Worm (Caenorhabditis elegans): ENCODE results near the gene tdo-2.
A peak's percentile ranks its signal among the peaks of the same experiment; 100 is the strongest.

The tdo-2 gene

ce11 chrIII:5875418-5875702 is 44.4 kb downstream of the tdo-2 start:
- TF ChIP-seq ztf-26 (tag; optimal IDR thresholded peaks at IDR 0.05) = peak; percentile 4
- TF ChIP-seq F37B4.10 (GFP tag; IDR thresholded peaks at IDR 0.05) = no peak
- TF ChIP-seq zfh-2 (GFP tag; conservative IDR thresholded peaks at IDR 0.05) = peak; percentile 61; the same call in 1 of the 2 replicates
- TF ChIP-seq Y53G8AR.9 (GFP tag; conservative IDR thresholded peaks at IDR 0.05) = 0 out of 2 replicates have a peak, but pooled peaks have one; percentile 24
- TF ChIP-seq ztf-28 (GFP tag; IDR thresholded peaks at IDR 0.05) = 0 out of 2 replicates have a peak, but pooled peaks have one; percentile 41
- 0 out of 2 replicates have a peak, but pooled peaks have one; percentile 38 for TF ChIP-seq hsf-1 (GFP tag; IDR thresholded peaks at IDR 0.05)
- TF ChIP-seq F22D6.2 (tag; optimal IDR thresholded peaks at IDR 0.05) = no peak
- no peak for TF ChIP-seq tbx-9 (tag; optimal IDR thresholded peaks at IDR 0.05; ENCODE audit: borderline replicate concordance)
- peak; percentile 21; the same call in 1 of the 2 replicates for TF ChIP-seq dox-1 (GFP tag; IDR thresholded peaks at IDR 0.05)
- TF ChIP-seq lag-1 (GFP tag; IDR thresholded peaks at IDR 0.05) = no peak

ce11 chrIII:5874664-5875417 is 44.9 kb downstream of the tdo-2 start:
- TF ChIP-seq egl-18 (GFP tag; IDR thresholded peaks at IDR 0.05) = no peak
- no peak for TF ChIP-seq attf-3 (GFP tag; conservative IDR thresholded peaks at IDR 0.05)
- TF ChIP-seq athp-1 (tag; optimal IDR thresholded peaks at IDR 0.05) = no peak
- TF ChIP-seq ama-1 (optimal IDR thresholded peaks at IDR 0.05) = peak; percentile 51
- TF ChIP-seq ama-1 (GFP tag; optimal IDR thresholded peaks at IDR 0.05) = no peak
- TF ChIP-seq pbrm-1 (GFP tag; IDR thresholded peaks at IDR 0.05) = 0 out of 2 replicates have a peak, but pooled peaks have one; percentile 4
- 0 out of 2 replicates have a peak, but pooled peaks have one; percentile 10 for TF ChIP-seq ekl-4 (GFP tag; IDR thresholded peaks at IDR 0.05)
- TF ChIP-seq zfh-2 (GFP tag; conservative IDR thresholded peaks at IDR 0.05) = peak; percentile 54; the same call in 1 of the 2 replicates
- TF ChIP-seq egrh-3 (GFP tag; IDR thresholded peaks at IDR 0.05) = peak; percentile 28; the same call in 1 of the 2 replicates
- no peak for TF ChIP-seq Y53G8AR.9 (GFP tag; conservative IDR thresholded peaks at IDR 0.05)

ce11 chrIII:5874263-5874662 is 45.5 kb downstream of the tdo-2 start:
- TF ChIP-seq lin-26 (GFP tag; IDR thresholded peaks at IDR 0.05) (peak; percentile 73; the same call in 1 of the 2 replicates), efl-1 (GFP tag; optimal IDR thresholded peaks at IDR 0.05) (no peak), ama-1 (optimal IDR thresholded peaks at IDR 0.05) (peak; percentile 89), ama-1 (GFP tag; optimal IDR thresholded peaks at IDR 0.05) (peak in 1 of 2 experiments; percentile 3), atf-7 (tag; optimal IDR thresholded peaks at IDR 0.05) (peak; percentile 37), nhr-27 (tag; optimal IDR thresholded peaks at IDR 0.05) (no peak), pbrm-1 (GFP tag; IDR thresholded peaks at IDR 0.05) (peak; percentile 16; the same call in 1 of the 2 replicates), tlf-1 (GFP tag; optimal IDR thresholded peaks at IDR 0.05) (peak; percentile 41), somi-1 (GFP tag; optimal IDR thresholded peaks at IDR 0.05) (peak; percentile 57), Y53G8AR.9 (GFP tag; conservative IDR thresholded peaks at IDR 0.05) (peak; percentile 74), sdz-38 (tag; optimal IDR thresholded peaks at IDR 0.05) (peak; percentile 12), madf-6 (GFP tag; IDR thresholded peaks at IDR 0.05) (peak; percentile 11; the same call in 1 of the 2 replicates), ZK185.1 (tag; optimal IDR thresholded peaks at IDR 0.05; ENCODE audit: poor library complexity, severe bottlenecking) (peak; percentile 42), let-526 (GFP tag; IDR thresholded peaks at IDR 0.05) (no peak), cebp-1 (GFP tag; IDR thresholded peaks at IDR 0.05) (no peak), cebp-1 (tag; optimal IDR thresholded peaks at IDR 0.05) (peak; percentile 21), ekl-4 (GFP tag; IDR thresholded peaks at IDR 0.05) (peak; percentile 65), B0336.3 (GFP tag; IDR thresholded peaks at IDR 0.05) (peak; percentile 67), B0261.1 (tag; optimal IDR thresholded peaks at IDR 0.05) (no peak), lin-35 (GFP tag; optimal IDR thresholded peaks at IDR 0.05) (peak in 1 of 3 experiments; percentile 56), Y53F4B.3 (GFP tag; IDR thresholded peaks at IDR 0.05) (no peak), hlh-12 (tag; optimal IDR thresholded peaks at IDR 0.05) (no peak), ztf-6 (GFP tag; IDR thresholded peaks at IDR 0.05) (no peak), ztf-22 (GFP tag; optimal IDR thresholded peaks at IDR 0.05) (no peak), nfyb-1 (GFP tag; IDR thresholded peaks at IDR 0.05) (peak; percentile 62), F10E7.11 (tag; optimal IDR thresholded peaks at IDR 0.05) (no peak), Y79H2A.3 (GFP tag; conservative IDR thresholded peaks at IDR 0.05) (no peak), K12H6.12 (tag; optimal IDR thresholded peaks at IDR 0.05) (no peak), nhr-90 (tag; optimal IDR thresholded peaks at IDR 0.05) (peak; percentile 57), lin-40 (tag; optimal IDR thresholded peaks at IDR 0.05) (peak; percentile 52), tbp1 (GFP tag; optimal IDR thresholded peaks at IDR 0.05) (peak; percentile 4)
